Fruit fly (Drosophila melanogaster) whole organism, wandering third instar larva: ENCODE data around the gene Esp.

ENCODE experiments used
- HLH106 ChIP-seq: fragments of 200-800 bp; optimal IDR thresholded peaks from 3 replicates; lab custom pipeline; 2019; ENCODE audit warnings: missing biosample characterization, mild to moderate bottlenecking, missing genetic modification characterization, moderate library complexity
- Hr83 ChIP-seq: fragments of 200-300 bp; sonication (Bioruptor generic); optimal IDR thresholded peaks from 2 replicates; lab custom pipeline; 2016; ENCODE audit warnings: missing biosample characterization, mild to moderate bottlenecking, missing genetic modification characterization, moderate library complexity; ENCODE audit not compliant: poor library complexity, severe bottlenecking
- Myc ChIP-seq: fragments of >200 bp; optimal IDR thresholded peaks from 2 replicates; lab custom pipeline; 2017
- brk ChIP-seq: fragments of 200-800 bp; sonication (Bioruptor generic); optimal IDR thresholded peaks from 2 replicates; lab custom pipeline; 2016; ENCODE audit warnings: missing biosample characterization, mild to moderate bottlenecking, missing genetic modification characterization
- dmrt93B ChIP-seq: fragments of 200-800 bp; sonication (Bioruptor generic); optimal IDR thresholded peaks from 2 replicates; lab custom pipeline; 2018; ENCODE audit warnings: missing biosample characterization, mild to moderate bottlenecking, missing genetic modification characterization
- dsf ChIP-seq: sonication (Bioruptor generic); optimal IDR thresholded peaks from 2 replicates; lab custom pipeline; 2016; ENCODE audit warnings: missing biosample characterization, missing genetic modification characterization, borderline replicate concordance
- ey ChIP-seq: fragments of 200-800 bp; sonication (Bioruptor generic); optimal IDR thresholded peaks from 2 replicates; lab custom pipeline; 2016; ENCODE audit warnings: missing biosample characterization, missing genetic modification characterization
- h ChIP-seq: fragments of 200-800 bp; sonication (Bioruptor generic); optimal IDR thresholded peaks from 3 replicates; lab custom pipeline; 2016; ENCODE audit warnings: missing biosample characterization, mild to moderate bottlenecking, missing genetic modification characterization
- jim ChIP-seq: fragments of 175-275, 200-325 bp; sonication (Bioruptor generic); optimal IDR thresholded peaks from 2 replicates; lab custom pipeline; 2016; ENCODE audit warnings: missing biosample characterization, mild to moderate bottlenecking, missing genetic modification characterization
- lola ChIP-seq: fragments of >200 bp; optimal IDR thresholded peaks from 2 replicates; lab custom pipeline; 2017; ENCODE audit warnings: missing biosample characterization, missing genetic modification characterization
- pan ChIP-seq: fragments of >200 bp; optimal IDR thresholded peaks from 2 replicates; lab custom pipeline; 2017
- psq ChIP-seq: fragments of 200-800 bp; sonication (Bioruptor generic); optimal IDR thresholded peaks from 3 replicates; lab custom pipeline; 2017; ENCODE audit warnings: missing biosample characterization, mild to moderate bottlenecking, missing genetic modification characterization, moderate library complexity

dm6 chr3R:24845148-24845547, 3.4 kb downstream of the Esp start:
- no peak for TF ChIP-seq pan (lab: Kevin White, UChicago)
- no peak for TF ChIP-seq dmrt93B
- TF ChIP-seq Hr83, result no peak
- no peak for TF ChIP-seq HLH106 (tag; lab: Kevin White, UChicago)
- TF ChIP-seq brk, result no peak
- TF ChIP-seq h (GFP tag; lab: Kevin White, UChicago), result no peak
- TF ChIP-seq Myc, result no peak
- no peak for TF ChIP-seq ey
- TF ChIP-seq lola (GFP tag; lab: Kevin White, UChicago), result no peak
- TF ChIP-seq psq (GFP tag; lab: Kevin White, UChicago), result no peak
- no peak for TF ChIP-seq dsf (GFP tag; lab: Kevin White, UChicago)
- TF ChIP-seq jim (GFP tag; lab: Kevin White, UChicago), result no peak
